Fruit fly (Drosophila melanogaster) whole organism, embryonic: ENCODE results near the gene CG32099.

Experiments
- CG10147 ChIP-seq: fragments of 200-800 bp; sonication (Bioruptor generic); optimal IDR thresholded peaks from 2 replicates; lab custom pipeline; 2019; ENCODE audit warnings: missing biosample characterization, mild to moderate bottlenecking, missing genetic modification characterization, moderate library complexity
- CG10321 ChIP-seq: fragments of 200-800 bp; sonication (Bioruptor generic); IDR thresholded peaks from 2 replicates; pipeline ENCODE4 v1.3.6; 2022; ENCODE audit warnings: missing biosample characterization, missing genetic modification characterization
- CG11085 ChIP-seq: fragments of 200-800 bp; sonication (Bioruptor generic); IDR thresholded peaks from 2 replicates; pipeline ENCODE4 v1.3.6; 2022; ENCODE audit warnings: missing biosample characterization, missing genetic modification characterization
- CG12071 ChIP-seq: fragments of 200-800 bp; sonication (Bioruptor generic); optimal IDR thresholded peaks from 3 replicates; lab custom pipeline; 2018; ENCODE audit warnings: missing biosample characterization, mild to moderate bottlenecking, missing genetic modification characterization
- CG13894 ChIP-seq: fragments of 200-800 bp; sonication (Bioruptor generic); optimal IDR thresholded peaks from 3 replicates; lab custom pipeline; 2018; ENCODE audit warnings: missing biosample characterization, mild to moderate bottlenecking, missing genetic modification characterization, moderate library complexity
- CG15479 ChIP-seq: fragments of 200-800 bp; sonication (Bioruptor generic); optimal IDR thresholded peaks from 3 replicates; lab custom pipeline; 2019; ENCODE audit warnings: missing biosample characterization, mild to moderate bottlenecking, missing genetic modification characterization, moderate library complexity
- CG1647 ChIP-seq: fragments of 200-800 bp; sonication (Bioruptor generic); optimal IDR thresholded peaks from 3 replicates; lab custom pipeline; 2016; ENCODE audit warnings: missing biosample characterization, missing genetic modification characterization
- CG16779 ChIP-seq: fragments of 200-800 bp; sonication (Bioruptor generic); IDR thresholded peaks from 2 replicates; pipeline ENCODE4 v1.3.6; 2022; ENCODE audit warnings: missing biosample characterization, missing genetic modification characterization
- CG17328 ChIP-seq: fragments of 200-800 bp; sonication (Bioruptor generic); IDR thresholded peaks from 2 replicates; pipeline ENCODE4 v1.3.6; 2022; ENCODE audit warnings: missing biosample characterization, missing genetic modification characterization
- CG17361 ChIP-seq: fragments of 200-800 bp; sonication (Bioruptor generic); IDR thresholded peaks from 3 replicates; pipeline ENCODE4 v1.3.6; 2022; ENCODE audit warnings: missing biosample characterization, missing genetic modification characterization
- CG1832 ChIP-seq: fragments of 200-800 bp; sonication (Bioruptor generic); optimal IDR thresholded peaks from 2 replicates; lab custom pipeline; 2017; ENCODE audit warnings: missing biosample characterization, mild to moderate bottlenecking, missing genetic modification characterization, inconsistent platforms
- CG18476 ChIP-seq: fragments of 200-800 bp; sonication (Bioruptor generic); optimal IDR thresholded peaks from 2 replicates; lab custom pipeline; 2016; ENCODE audit warnings: missing biosample characterization, mild to moderate bottlenecking, missing genetic modification characterization
- CG30403 ChIP-seq: fragments of 200-800 bp; sonication (Bioruptor generic); optimal IDR thresholded peaks from 3 replicates; lab custom pipeline; 2016; ENCODE audit warnings: missing biosample characterization, missing genetic modification characterization
- CG32767 ChIP-seq: fragments of 200-800 bp; sonication (Bioruptor generic); IDR thresholded peaks from 2 replicates; pipeline ENCODE4 v1.3.6; 2022; ENCODE audit warnings: missing biosample characterization, missing genetic modification characterization
- CG34422 ChIP-seq: fragments of 200-800 bp; sonication (Bioruptor generic); IDR thresholded peaks from 3 replicates; pipeline ENCODE4 v1.3.6; 2022; ENCODE audit warnings: missing biosample characterization, missing genetic modification characterization
- CG3847 ChIP-seq: fragments of 200-800 bp; sonication (Bioruptor generic); IDR thresholded peaks from 2 replicates; pipeline ENCODE4 v1.3.6; 2022; ENCODE audit warnings: missing biosample characterization, missing genetic modification characterization
- CG4360 ChIP-seq: fragments of 200-800 bp; sonication (Bioruptor generic); IDR thresholded peaks from 2 replicates; pipeline ENCODE4 v1.3.6; 2022; ENCODE audit warnings: missing biosample characterization, missing genetic modification characterization
- CG6791 ChIP-seq: fragments of 200-800 bp; sonication (Bioruptor generic); IDR thresholded peaks from 3 replicates; pipeline ENCODE4 v1.3.6; 2022; ENCODE audit warnings: missing biosample characterization, missing genetic modification characterization; ENCODE audit not compliant: partially characterized antibody
- CG6854 ChIP-seq: fragments of 200-800 bp; sonication (Bioruptor generic); optimal IDR thresholded peaks from 3 replicates; lab custom pipeline; 2017; ENCODE audit warnings: missing biosample characterization, mild to moderate bottlenecking, missing genetic modification characterization
- CG7372 ChIP-seq: fragments of 200-800 bp; sonication (Bioruptor generic); IDR thresholded peaks from 2 replicates; pipeline ENCODE4 v1.3.6; 2022; ENCODE audit warnings: missing biosample characterization, missing genetic modification characterization
- CG7963 ChIP-seq: fragments of 200-800 bp; sonication (Bioruptor generic); IDR thresholded peaks from 3 replicates; pipeline ENCODE4 v1.3.6; 2022; ENCODE audit warnings: missing biosample characterization, missing genetic modification characterization; ENCODE audit not compliant: partially characterized antibody
- CG7987 ChIP-seq: fragments of 200-800 bp; sonication (Bioruptor generic); optimal IDR thresholded peaks from 2 replicates; lab custom pipeline; 2018; ENCODE audit warnings: missing biosample characterization, mild to moderate bottlenecking, missing genetic modification characterization, moderate library complexity
- CG8089 ChIP-seq: fragments of 200-800 bp; sonication (Bioruptor generic); optimal IDR thresholded peaks from 3 replicates; lab custom pipeline; 2016; ENCODE audit warnings: missing biosample characterization, missing genetic modification characterization
- CG9437 ChIP-seq: fragments of 200-800 bp; sonication (Bioruptor generic); optimal IDR thresholded peaks from 2 replicates; lab custom pipeline; 2018; ENCODE audit warnings: missing biosample characterization, mild to moderate bottlenecking, missing genetic modification characterization
- CHES-1-like ChIP-seq: fragments of 200-800 bp; sonication (Bioruptor generic); optimal IDR thresholded peaks from 2 replicates; lab custom pipeline; 2016; ENCODE audit warnings: missing biosample characterization, missing genetic modification characterization
- CTCF ChIP-seq: fragments of 200-800 bp; sonication (Bioruptor generic); optimal IDR thresholded peaks from 2 replicates; lab custom pipeline; 2017; ENCODE audit warnings: missing biosample characterization, mild to moderate bottlenecking, missing genetic modification characterization, moderate library complexity
- HLH54F ChIP-seq: fragments of 200-800 bp; sonication (Bioruptor generic); optimal IDR thresholded peaks from 3 replicates; lab custom pipeline; 2016; ENCODE audit warnings: missing biosample characterization, missing genetic modification characterization
- Hey ChIP-seq: fragments of 200-800 bp; sonication (Bioruptor generic); optimal IDR thresholded peaks from 3 replicates; lab custom pipeline; 2018; ENCODE audit warnings: missing biosample characterization, mild to moderate bottlenecking, missing genetic modification characterization
- HmgD ChIP-seq: fragments of 200-800 bp; sonication (Bioruptor generic); optimal IDR thresholded peaks from 3 replicates; lab custom pipeline; 2016; ENCODE audit warnings: missing biosample characterization, missing genetic modification characterization
- Hr51 ChIP-seq, 2 experiments: fragments of 200-800 bp; sonication (Bioruptor generic); optimal IDR thresholded peaks; 2 replicates in 1 of 2; 3 replicates in 1 of 2; lab custom pipeline; 2016 to 2018; ENCODE audit warnings: missing biosample characterization in 2 of 2, missing genetic modification characterization in 2 of 2, mild to moderate bottlenecking in 1 of 2, moderate library complexity in 1 of 2
- Hr78 ChIP-seq, 2 experiments: fragments of 200-800 bp in 1 of 2; fragments of >200 bp in 1 of 2; sonication (Bioruptor generic) in 1 of 2; optimal IDR thresholded peaks; 2 replicates each; lab custom pipeline; 2017 to 2019; ENCODE audit warnings: missing biosample characterization in 2 of 2, missing genetic modification characterization in 2 of 2, mild to moderate bottlenecking in 1 of 2, moderate library complexity in 1 of 2
- Rx ChIP-seq: fragments of 200-800 bp; sonication (Bioruptor generic); IDR thresholded peaks from 2 replicates; pipeline ENCODE4 v1.3.6; 2022; ENCODE audit warnings: missing biosample characterization, missing genetic modification characterization
- Six4 ChIP-seq: fragments of 200-800 bp; sonication (Bioruptor generic); optimal IDR thresholded peaks from 2 replicates; lab custom pipeline; 2016; ENCODE audit warnings: missing biosample characterization, missing genetic modification characterization
- TFAM ChIP-seq: fragments of 200-800 bp; sonication (Bioruptor generic); optimal IDR thresholded peaks from 2 replicates; lab custom pipeline; 2017; ENCODE audit warnings: missing biosample characterization, missing genetic modification characterization, inconsistent platforms
- Taf1 ChIP-seq: fragments of 200-800 bp; sonication (Bioruptor generic); IDR thresholded peaks from 2 replicates; pipeline ENCODE4 v1.3.6; 2022; ENCODE audit warnings: missing biosample characterization, missing genetic modification characterization
- Xbp1 ChIP-seq: fragments of 200-800 bp; sonication (Bioruptor generic); optimal IDR thresholded peaks from 3 replicates; lab custom pipeline; 2016; ENCODE audit warnings: missing biosample characterization, mild to moderate bottlenecking, missing genetic modification characterization
- abd-A ChIP-seq: fragments of 200-800 bp; sonication (Bioruptor generic); optimal IDR thresholded peaks from 3 replicates; lab custom pipeline; 2019; ENCODE audit warnings: missing biosample characterization, mild to moderate bottlenecking, missing genetic modification characterization, moderate library complexity
- ase ChIP-seq: fragments of 200-800 bp; sonication (Bioruptor generic); IDR thresholded peaks from 3 replicates; pipeline ENCODE4 v1.3.6; 2022; ENCODE audit warnings: missing biosample characterization, missing genetic modification characterization
- bcd ChIP-seq: fragments of 200-800 bp; sonication (Bioruptor generic); optimal IDR thresholded peaks from 2 replicates; lab custom pipeline; 2017; ENCODE audit warnings: missing biosample characterization, mild to moderate bottlenecking, missing genetic modification characterization
- bsh ChIP-seq, 2 experiments: fragments of 200-800 bp; sonication (Bioruptor generic); optimal IDR thresholded peaks; 2 replicates each; lab custom pipeline; 2017 to 2018; ENCODE audit warnings: mild to moderate bottlenecking in 2 of 2, missing biosample characterization in 2 of 2, missing genetic modification characterization in 2 of 2, moderate library complexity in 1 of 2
- btn ChIP-seq: fragments of 200-800 bp; sonication (Bioruptor generic); optimal IDR thresholded peaks from 2 replicates; lab custom pipeline; 2016; ENCODE audit warnings: missing biosample characterization, missing genetic modification characterization
- caup ChIP-seq: fragments of 200-800 bp; sonication (Bioruptor generic); optimal IDR thresholded peaks from 3 replicates; lab custom pipeline; 2017; ENCODE audit warnings: missing biosample characterization, mild to moderate bottlenecking, missing genetic modification characterization, moderate library complexity; ENCODE audit not compliant: severe bottlenecking
- cg ChIP-seq: fragments of 200-800 bp; sonication (Bioruptor generic); optimal IDR thresholded peaks from 3 replicates; lab custom pipeline; 2019; ENCODE audit warnings: missing biosample characterization, mild to moderate bottlenecking, missing genetic modification characterization, moderate library complexity
- chif ChIP-seq, 2 experiments: fragments of 200-800 bp; sonication (Bioruptor generic); optimal IDR thresholded peaks; 3 replicates each; lab custom pipeline; 2016; ENCODE audit warnings: missing biosample characterization in 2 of 2, missing genetic modification characterization in 2 of 2
- emc ChIP-seq: fragments of 200-800 bp; sonication (Bioruptor generic); optimal IDR thresholded peaks from 2 replicates; lab custom pipeline; 2016; ENCODE audit warnings: missing biosample characterization, missing genetic modification characterization
- gcm2 ChIP-seq: fragments of 200-800 bp; sonication (Bioruptor generic); optimal IDR thresholded peaks from 2 replicates; lab custom pipeline; 2016; ENCODE audit warnings: missing biosample characterization, missing genetic modification characterization
- otp ChIP-seq: fragments of 200-800 bp; sonication (Bioruptor generic); IDR thresholded peaks from 3 replicates; pipeline ENCODE4, ENCODE4 v1.3.6; 2022; ENCODE audit warnings: missing biosample characterization, missing genetic modification characterization
- so ChIP-seq: fragments of 200-800 bp; sonication (Bioruptor generic); IDR thresholded peaks from 3 replicates; pipeline ENCODE4 v1.3.6; 2022; ENCODE audit warnings: missing biosample characterization, missing genetic modification characterization
- stc ChIP-seq: fragments of 200-800 bp; sonication (Bioruptor generic); IDR thresholded peaks from 2 replicates; pipeline ENCODE4 v1.3.6; 2022; ENCODE audit warnings: missing biosample characterization, missing genetic modification characterization

The CG32099 gene

dm6 chr3L:12138113-12138899 is 10.8 kb upstream of the CG32099 start, which contains the start of the genes ND-SGDH and RhoGAP68F (continued):
- TF ChIP-seq Hr78 (GFP tag; optimal IDR thresholded peaks at IDR 0.05; lab: Kevin White, UChicago) (no peak), CG7372 (peak; percentile 74), Xbp1 (GFP tag; lab: Kevin White, UChicago) (peak; percentile 83), CG1832 (GFP tag; lab: Kevin White, UChicago) (no peak), otp (GFP tag; lab: Robert Waterston, UW) (0 out of 3 replicates have a peak, but pooled peaks have one; percentile 20), bcd (GFP tag; lab: Kevin White, UChicago) (peak; percentile 78), CG7963 (GFP tag; lab: Robert Waterston, UW) (peak; percentile 70), CG15479 (no peak), CG1647 (peak; percentile 45), btn (GFP tag; lab: Kevin White, UChicago) (no peak), CG13894 (tag; lab: Kevin White, UChicago) (peak; percentile 65), cg (GFP tag; lab: Kevin White, UChicago) (no peak), CG16779 (GFP tag; lab: Robert Waterston, UW) (no peak), CG17361 (GFP tag; lab: Robert Waterston, UW) (peak; percentile 87), CG9437 (peak; percentile 65), ase (GFP tag; lab: Robert Waterston, UW) (0 out of 3 replicates have a peak, but pooled peaks have one; percentile 37), CG11085 (no peak), CG34422 (GFP tag; lab: Robert Waterston, UW) (peak; percentile 65; the same call in 1 of the 3 replicates), CG8089 (peak; percentile 45), Rx (GFP tag; lab: Robert Waterston, UW) (no peak; the same call in 1 of the 2 replicates), Taf1 (peak; percentile 29; the same call in 1 of the 2 replicates), CG30403 (peak; percentile 90), TFAM (GFP tag; lab: Kevin White, UChicago) (no peak), chif (GFP tag; optimal IDR thresholded peaks at IDR 0.05; lab: Kevin White, UChicago) (peak; percentile 38 to 51), Hey (tag; lab: Kevin White, UChicago) (no peak), emc (GFP tag; lab: Kevin White, UChicago) (peak; percentile 22), HmgD (GFP tag; lab: Kevin White, UChicago) (no peak), CG7987 (no peak), abd-A (tag; lab: Kevin White, UChicago) (no peak), CG17328 (GFP tag; lab: Robert Waterston, UW) (peak; percentile 20; the same call in 1 of the 2 replicates), CG4360 (GFP tag; lab: Robert Waterston, UW) (no peak), CTCF (GFP tag; lab: Kevin White, UChicago) (no peak), CG6791 (GFP tag; lab: Robert Waterston, UW) (peak; percentile 91), bsh (GFP tag; optimal IDR thresholded peaks at IDR 0.05; lab: Kevin White, UChicago) (peak in 1 of 2 experiments; percentile 57), CG18476 (GFP tag; lab: Kevin White, UChicago) (peak; percentile 67), stc (no peak), CG32767 (GFP tag; lab: Robert Waterston, UW) (peak; percentile 52), CG10147 (GFP tag; lab: Kevin White, UChicago) (peak; percentile 73), Six4 (GFP tag; lab: Kevin White, UChicago) (peak; percentile 40), gcm2 (no peak), CHES-1-like (GFP tag; lab: Kevin White, UChicago) (peak; percentile 52), CG10321 (no peak), so (GFP tag; lab: Robert Waterston, UW) (peak; percentile 50; the same call in 1 of the 3 replicates), CG3847 (GFP tag; lab: Robert Waterston, UW) (peak; percentile 83), HLH54F (GFP tag; lab: Kevin White, UChicago) (peak; percentile 71), caup (GFP tag; lab: Kevin White, UChicago) (peak; percentile 51), CG12071 (GFP tag; lab: Kevin White, UChicago) (no peak), CG6854 (GFP tag; lab: Kevin White, UChicago) (no peak), Hr51 (GFP tag; optimal IDR thresholded peaks at IDR 0.05; lab: Kevin White, UChicago) (peak; percentile 71 to 76)
